Worm (Caenorhabditis elegans): ENCODE data around the gene mod-1.

Gene mod-1

ce11 chrV:8913940-8914339 lies at the start of gene mod-1:
Gene mod-1, minus strand, starts transcription at chrV:8914040.
- TF ChIP-seq nhr-23 (tag; optimal IDR thresholded peaks at IDR 0.05) (no peak), ztf-4 (tag; optimal IDR thresholded peaks at IDR 0.05) (no peak), aly-2 (tag; optimal IDR thresholded peaks at IDR 0.05) (no peak), lsy-2 (tag; optimal IDR thresholded peaks at IDR 0.05) (no peak), mdl-1 (tag; optimal IDR thresholded peaks at IDR 0.05) (no peak), ztf-1 (GFP tag; conservative IDR thresholded peaks at IDR 0.05) (no peak), unc-55 (GFP tag; optimal IDR thresholded peaks at IDR 0.05) (no peak), ztf-11 (tag; optimal IDR thresholded peaks at IDR 0.05) (no peak)

ce11 chrV:8956387-8957095 lies 42.7 kb upstream of the mod-1 start, which contains the start of gene ttc-17:
Gene ttc-17, plus strand, starts transcription at chrV:8957045.
- no peak for TF ChIP-seq F13H6.1 (tag; optimal IDR thresholded peaks at IDR 0.05)
- TF ChIP-seq lin-13 (GFP tag; optimal IDR thresholded peaks at IDR 0.05): no peak
- TF ChIP-seq ceh-82 (tag; optimal IDR thresholded peaks at IDR 0.05): no peak

- TF ChIP-seq nhr-129 (tag; optimal IDR thresholded peaks at IDR 0.05) (no peak), peb-1 (tag; optimal IDR thresholded peaks at IDR 0.05) (no peak), nhr-6 (tag; optimal IDR thresholded peaks at IDR 0.05) (no peak), ztf-1 (GFP tag; conservative IDR thresholded peaks at IDR 0.05) (no peak), Y55F3AM.14 (GFP tag; optimal IDR thresholded peaks at IDR 0.05) (no peak), nhr-11 (tag; optimal IDR thresholded peaks at IDR 0.05) (no peak), nhr-21 (tag; optimal IDR thresholded peaks at IDR 0.05) (no peak), nhr-77 (tag; optimal IDR thresholded peaks at IDR 0.05) (no peak), elt-3 (tag; optimal IDR thresholded peaks at IDR 0.05) (no peak), aly-2 (tag; optimal IDR thresholded peaks at IDR 0.05) (no peak), sma-9 (GFP tag; optimal IDR thresholded peaks at IDR 0.05) (no peak), sma-9 (tag; optimal IDR thresholded peaks at IDR 0.05) (no peak), nhr-25 (tag; optimal IDR thresholded peaks at IDR 0.05) (no peak), skn-1 (tag; optimal IDR thresholded peaks at IDR 0.05) (no peak), crh-2 (tag; optimal IDR thresholded peaks at IDR 0.05) (no peak)
Observed at ce11 chrV:8949873-8950272, 36.0 kb upstream of the mod-1 start.

- TF ChIP-seq skn-1 (tag; optimal IDR thresholded peaks at IDR 0.05) (no peak), nhr-25 (tag; optimal IDR thresholded peaks at IDR 0.05) (no peak), ceh-16 (tag; optimal IDR thresholded peaks at IDR 0.05) (no peak), nhr-237 (tag; optimal IDR thresholded peaks at IDR 0.05) (no peak)
Observed at ce11 chrV:8948996-8949395, 35.2 kb upstream of the mod-1 start.

ce11 chrV:8948365-8948764 lies 34.5 kb upstream of the mod-1 start:
- TF ChIP-seq fos-1 (tag; optimal IDR thresholded peaks at IDR 0.05) (peak; percentile 66), nhr-10 (tag; optimal IDR thresholded peaks at IDR 0.05) (no peak)

ce11 chrV:8947499-8947898 lies 33.7 kb upstream of the mod-1 start, which contains the start of gene gck-1:
Gene gck-1, plus strand, starts transcription at chrV:8947799.
- TF ChIP-seq nhr-6 (tag; optimal IDR thresholded peaks at IDR 0.05): no peak

- TF ChIP-seq nhr-10 (tag; optimal IDR thresholded peaks at IDR 0.05) (no peak), unc-39 (tag; optimal IDR thresholded peaks at IDR 0.05) (no peak), F13H6.1 (tag; optimal IDR thresholded peaks at IDR 0.05) (no peak), lin-39 (tag; optimal IDR thresholded peaks at IDR 0.05) (no peak), mbf-1 (tag; optimal IDR thresholded peaks at IDR 0.05) (no peak), ama-1 (optimal IDR thresholded peaks at IDR 0.05) (no peak), nhr-23 (tag; optimal IDR thresholded peaks at IDR 0.05) (no peak), R02D3.7 (tag; optimal IDR thresholded peaks at IDR 0.05) (no peak), nhr-12 (tag; optimal IDR thresholded peaks at IDR 0.05) (no peak), ceh-16 (tag; optimal IDR thresholded peaks at IDR 0.05) (no peak), elt-1 (tag; optimal IDR thresholded peaks at IDR 0.05) (no peak), nhr-6 (tag; optimal IDR thresholded peaks at IDR 0.05) (no peak)
Observed at ce11 chrV:8946142-8946541, 32.3 kb upstream of the mod-1 start.
